Worm (Caenorhabditis elegans) whole organism, early embryonic: ENCODE measurements around the gene asps-1.

Experiments used
- ama-1 ChIP-seq: fragments of 150-350 bp; optimal IDR thresholded peaks from 2 replicates; lab custom pipeline; 2014
- hmbx-1 ChIP-seq: sonication (generic microtip); optimal IDR thresholded peaks from 2 replicates; lab custom pipeline; 2016; ENCODE audit warnings: mild to moderate bottlenecking, missing genetic modification characterization, missing compliant biosample characterization
- hmg-4 ChIP-seq: fragments of 200-800 bp; sonication (Bioruptor generic); optimal IDR thresholded peaks from 2 replicates; lab custom pipeline; 2018; ENCODE audit warnings: mild to moderate bottlenecking, missing genetic modification characterization, missing compliant biosample characterization

DNA sequence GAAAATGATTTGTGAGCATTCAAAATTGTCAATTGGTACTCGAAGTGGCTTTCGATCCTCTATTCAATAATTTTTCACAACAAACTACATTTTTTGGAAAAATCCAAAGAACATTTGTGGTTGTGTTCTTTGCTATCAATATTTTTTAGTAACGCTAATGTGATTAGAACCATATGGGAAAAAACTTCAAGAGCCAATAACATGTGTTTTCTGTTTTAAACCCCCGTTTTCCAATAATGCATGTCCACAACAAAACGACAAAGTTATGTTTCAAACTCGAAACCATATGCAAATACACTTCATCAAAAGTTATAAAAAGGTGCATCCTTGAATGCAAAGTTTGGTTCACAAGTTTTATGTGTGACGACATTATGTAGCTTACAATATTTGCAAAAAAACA lies 31.3 kb downstream of the asps-1 start:
- TF ChIP-seq hmg-4 (GFP tag; lab: Kevin White, UChicago) (no peak), ama-1 (lab: Kevin White, UChicago) (no peak), hmbx-1 (no peak)
